Worm (Caenorhabditis elegans) whole organism, L4/young adult: ENCODE measurements around the gene srg-45.
A peak's percentile ranks its signal among the peaks of the same experiment; 100 is the strongest.

Experiments used
- W03F9.2 ChIP-seq: fragments of 150-350 bp; optimal IDR thresholded peaks from 2 replicates; lab custom pipeline; 2014; ENCODE audit warnings: missing biosample characterization, missing genetic modification characterization
- him-1 ChIP-seq: sonication (generic microtip); optimal IDR thresholded peaks from 2 replicates; lab custom pipeline; 2016; ENCODE audit warnings: missing genotype, missing genetic modification reagents, missing genetic modification characterization, missing compliant biosample characterization

ce11 chrV:12303453-12304077 lies 3.7 kb upstream of the srg-45 start:
- TF ChIP-seq W03F9.2 (tag; lab: Kevin White, UChicago): peak; percentile 59
- TF ChIP-seq him-1: peak; percentile 97
